Fruit fly (Drosophila melanogaster) whole organism: ENCODE data around the gene Setd3.

Source experiments
- CG8478 ChIP-seq: fragments of >200 bp; optimal IDR thresholded peaks from 2 replicates; lab custom pipeline; 2018; ENCODE audit warnings: inconsistent platforms
- Dll ChIP-seq: fragments of >200 bp; optimal IDR thresholded peaks from 2 replicates; lab custom pipeline; 2017
- EcR ChIP-seq, 2 experiments: fragments of >200 bp; optimal IDR thresholded peaks; 2 replicates each; lab custom pipeline; 2017; ENCODE audit warnings: missing biosample characterization in 2 of 2, missing genetic modification characterization in 2 of 2, missing genetic modification reagents in 2 of 2
- pan ChIP-seq: fragments of >200 bp; optimal IDR thresholded peaks from 2 replicates; lab custom pipeline; 2017
- psq ChIP-seq: fragments of >200 bp; optimal IDR thresholded peaks from 2 replicates; lab custom pipeline; 2017
- usp ChIP-seq: fragments of >200 bp; optimal IDR thresholded peaks from 2 replicates; lab custom pipeline; 2017; ENCODE audit warnings: missing biosample characterization, missing genetic modification characterization, mixed read lengths

Setd3 gene

DNA sequence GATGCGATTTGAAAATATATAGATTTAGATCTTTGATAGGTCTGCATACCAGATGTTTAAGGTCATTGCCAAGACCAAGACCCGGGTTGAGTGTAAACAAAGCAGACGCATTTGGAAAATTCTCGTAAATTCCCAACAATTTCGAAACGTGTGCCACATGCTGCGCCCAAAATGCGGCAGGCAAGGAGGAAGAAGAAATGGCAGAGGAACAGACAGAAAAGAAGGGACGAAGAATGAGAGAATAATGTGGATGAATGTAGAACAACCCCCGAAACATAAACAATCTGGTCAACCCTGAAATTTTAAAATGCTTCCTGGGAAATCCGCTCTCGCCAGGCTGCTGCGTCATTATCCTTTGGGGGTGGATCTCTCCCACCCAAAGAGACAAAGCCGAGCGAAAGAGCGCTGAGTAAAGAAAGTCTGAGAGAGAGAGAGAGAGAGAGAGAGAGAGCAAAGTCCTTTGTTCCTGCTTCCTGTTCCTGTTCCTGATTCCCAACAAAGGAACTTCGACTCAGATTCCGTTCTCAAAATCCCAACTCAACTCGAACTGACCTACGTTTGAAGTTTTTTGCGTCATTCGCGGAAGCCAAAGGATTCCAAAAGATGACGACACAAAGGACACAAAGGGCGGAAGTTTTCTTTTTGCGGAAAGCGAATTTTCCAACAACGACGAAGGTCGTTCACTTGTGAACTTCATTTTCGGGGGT is 20.2 kb upstream of the Setd3 start:
- no peak for TF ChIP-seq Dll

DNA sequence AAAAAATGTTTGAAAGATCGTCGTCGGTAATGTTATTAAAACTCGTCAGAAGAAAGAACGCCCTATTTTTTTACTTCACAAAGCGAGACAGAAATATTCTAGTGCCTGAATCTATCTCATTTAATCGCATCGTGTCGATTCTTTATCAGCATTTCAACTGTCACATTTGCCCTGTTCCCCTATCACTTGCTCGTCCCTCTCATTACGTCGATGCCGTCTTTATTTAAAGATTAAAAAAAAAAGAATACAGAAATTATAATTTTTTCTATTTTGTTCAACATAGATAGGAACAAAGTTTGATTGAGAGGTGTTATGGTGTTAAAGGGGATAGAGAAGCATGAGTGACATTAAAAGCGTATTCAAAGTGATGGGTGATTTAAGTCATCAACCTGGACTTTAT is 19.5 kb upstream of the Setd3 start:
- TF ChIP-seq EcR (GFP tag; optimal IDR thresholded peaks at IDR 0.05; lab: Kevin White, UChicago) (no peak), Dll (no peak), usp (GFP tag; lab: Kevin White, UChicago) (no peak), CG8478 (lab: Kevin White, UChicago) (no peak)

DNA sequence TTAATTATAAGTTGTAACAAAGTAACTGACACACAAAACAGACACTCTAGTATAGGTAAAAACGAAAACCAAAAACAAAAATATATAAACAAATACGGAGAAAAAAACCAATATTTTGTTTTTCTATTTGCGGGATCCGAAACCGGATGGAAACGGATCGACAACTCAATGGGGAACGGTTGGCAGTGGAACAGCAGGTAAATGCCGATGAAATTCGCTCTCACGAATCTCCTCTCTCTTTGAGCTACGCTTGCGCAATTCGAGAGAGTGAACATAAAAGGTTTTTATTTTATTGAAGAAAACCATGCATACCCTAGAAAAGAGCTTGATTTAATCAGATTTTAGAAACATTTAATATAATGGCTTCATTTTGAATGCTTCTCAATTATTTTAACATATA is 18.5 kb upstream of the Setd3 start:
- TF ChIP-seq usp (GFP tag; lab: Kevin White, UChicago), result no peak
- no peak for TF ChIP-seq pan
- TF ChIP-seq psq (lab: Kevin White, UChicago), result no peak
- no peak for TF ChIP-seq EcR (GFP tag; optimal IDR thresholded peaks at IDR 0.05; lab: Kevin White, UChicago)
- no peak for TF ChIP-seq CG8478 (lab: Kevin White, UChicago)
- TF ChIP-seq Dll, result no peak

DNA sequence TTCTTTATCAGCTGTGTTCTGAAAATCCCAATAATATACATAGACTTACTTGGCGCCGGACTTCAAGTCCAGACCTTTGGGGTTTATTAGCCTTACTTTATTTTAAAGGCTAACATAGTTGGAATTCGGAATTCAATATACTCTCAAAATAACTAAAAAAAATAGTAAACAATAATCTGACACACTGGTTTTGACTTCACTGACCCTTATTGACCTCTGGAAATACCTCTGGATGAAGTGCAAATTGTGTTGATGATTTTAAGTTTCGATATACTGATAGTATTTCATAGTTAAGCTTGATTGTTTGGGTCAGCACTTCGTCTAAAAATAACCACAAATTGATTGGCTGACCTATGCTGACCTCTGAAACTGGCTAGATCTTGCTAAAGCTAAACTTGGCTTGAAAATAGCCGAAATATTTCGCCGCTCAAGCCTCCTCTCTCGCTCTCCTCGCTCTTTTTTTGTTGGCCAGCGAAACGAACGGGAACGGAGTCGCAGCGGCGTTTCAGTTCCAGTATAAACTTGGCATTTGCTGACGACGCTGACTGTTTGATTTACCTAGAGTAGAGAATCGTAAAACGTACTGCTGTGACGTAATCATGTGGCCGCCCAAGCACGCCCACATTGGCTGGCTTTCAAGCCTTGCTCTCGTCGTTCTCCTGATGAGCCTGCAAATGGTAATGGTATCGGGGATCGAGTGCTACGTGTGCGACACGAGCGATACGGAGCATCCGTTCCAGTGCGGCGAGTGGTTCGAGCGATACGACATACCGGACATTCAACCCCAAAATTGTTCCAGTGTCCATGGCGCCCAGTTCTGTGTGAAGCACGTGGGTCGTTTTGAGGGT is 17.7 kb upstream of the Setd3 start, which contains the start of gene bou:
Gene bou, plus strand, starts transcription at position 507 of the 848 bp plus-strand sequence.
- no peak for TF ChIP-seq CG8478 (lab: Kevin White, UChicago)
- TF ChIP-seq Dll, result no peak
- no peak for TF ChIP-seq pan
- TF ChIP-seq EcR (GFP tag; optimal IDR thresholded peaks at IDR 0.05; lab: Kevin White, UChicago), result no peak
- no peak for TF ChIP-seq usp (GFP tag; lab: Kevin White, UChicago)
- TF ChIP-seq psq (lab: Kevin White, UChicago), result no peak

DNA sequence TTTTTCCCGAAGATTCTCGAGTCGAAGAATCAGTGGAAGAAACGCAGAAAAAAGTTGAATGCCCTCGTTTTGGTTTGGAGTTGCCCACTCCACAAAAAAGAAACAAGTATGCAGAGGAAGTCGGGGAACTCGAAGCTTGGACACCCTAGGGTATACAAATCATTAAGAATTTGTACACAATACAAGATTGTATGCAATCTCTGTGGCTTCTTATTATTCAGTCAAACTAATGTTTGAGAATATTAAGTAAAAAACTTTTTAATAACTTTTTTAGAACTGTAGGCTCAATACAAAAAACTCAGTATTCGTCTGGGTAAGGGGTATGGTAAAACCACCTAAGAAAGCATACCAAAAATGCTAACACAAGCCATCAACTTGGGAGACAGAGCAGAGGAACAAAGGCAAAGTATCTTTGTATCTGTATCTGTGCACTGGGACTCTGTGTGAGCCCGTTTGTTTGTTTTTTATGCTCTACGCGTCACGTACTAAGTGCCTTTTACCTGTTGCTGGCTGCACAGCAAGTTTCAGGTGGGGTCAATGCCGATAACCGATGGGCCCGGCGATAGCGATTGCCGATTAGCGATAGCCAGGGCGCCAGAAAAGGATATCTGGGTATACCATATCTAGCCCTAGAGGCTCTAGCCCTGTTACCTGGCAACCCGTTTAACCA is 16.8 kb upstream of the Setd3 start:
- TF ChIP-seq CG8478 (lab: Kevin White, UChicago) (no peak), EcR (GFP tag; optimal IDR thresholded peaks at IDR 0.05; lab: Kevin White, UChicago) (peak; percentile 34 to 81), Dll (no peak), usp (GFP tag; lab: Kevin White, UChicago) (no peak), psq (lab: Kevin White, UChicago) (no peak), pan (peak; percentile 92)

DNA sequence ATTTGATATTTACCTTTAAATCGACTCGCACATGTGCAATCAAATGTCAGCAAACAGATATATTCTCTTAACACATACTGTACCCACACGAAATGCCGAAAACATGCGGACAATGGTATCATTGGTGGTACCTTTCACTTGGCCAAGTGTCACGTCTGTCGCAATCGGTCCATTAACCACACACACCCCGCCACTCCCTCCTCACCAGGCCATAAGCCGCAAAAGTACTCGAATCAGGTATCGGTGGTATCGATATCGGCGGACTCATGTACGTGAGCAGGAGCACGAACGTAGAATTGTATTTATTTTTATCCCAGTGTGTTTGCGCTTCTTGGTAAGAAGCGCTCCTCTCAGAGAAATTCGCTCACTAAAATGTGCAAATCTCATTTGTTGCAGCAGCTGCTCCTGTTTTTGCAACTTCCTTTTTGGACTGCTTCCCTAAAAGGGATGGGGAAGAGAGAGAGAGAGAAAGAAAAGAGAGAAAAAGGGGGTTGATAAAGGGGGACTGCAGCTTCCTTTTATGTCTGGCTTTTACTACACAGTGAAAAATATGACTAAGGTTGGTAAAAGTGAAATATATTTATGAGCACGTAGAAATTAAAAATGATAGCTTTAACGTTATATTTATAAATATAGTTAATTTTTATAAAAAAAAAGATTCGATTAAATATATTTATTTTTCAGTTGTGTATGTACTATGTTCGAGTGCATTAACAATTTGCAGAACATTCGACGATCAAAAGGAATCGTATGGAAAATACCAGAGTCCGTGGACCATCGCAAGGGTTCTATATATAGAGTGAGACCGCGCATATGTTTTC is 15.2 kb upstream of the Setd3 start:
- TF ChIP-seq psq (lab: Kevin White, UChicago) (no peak), CG8478 (lab: Kevin White, UChicago) (no peak), pan (no peak), Dll (no peak), usp (GFP tag; lab: Kevin White, UChicago) (no peak), EcR (GFP tag; optimal IDR thresholded peaks at IDR 0.05; lab: Kevin White, UChicago) (no peak)

DNA sequence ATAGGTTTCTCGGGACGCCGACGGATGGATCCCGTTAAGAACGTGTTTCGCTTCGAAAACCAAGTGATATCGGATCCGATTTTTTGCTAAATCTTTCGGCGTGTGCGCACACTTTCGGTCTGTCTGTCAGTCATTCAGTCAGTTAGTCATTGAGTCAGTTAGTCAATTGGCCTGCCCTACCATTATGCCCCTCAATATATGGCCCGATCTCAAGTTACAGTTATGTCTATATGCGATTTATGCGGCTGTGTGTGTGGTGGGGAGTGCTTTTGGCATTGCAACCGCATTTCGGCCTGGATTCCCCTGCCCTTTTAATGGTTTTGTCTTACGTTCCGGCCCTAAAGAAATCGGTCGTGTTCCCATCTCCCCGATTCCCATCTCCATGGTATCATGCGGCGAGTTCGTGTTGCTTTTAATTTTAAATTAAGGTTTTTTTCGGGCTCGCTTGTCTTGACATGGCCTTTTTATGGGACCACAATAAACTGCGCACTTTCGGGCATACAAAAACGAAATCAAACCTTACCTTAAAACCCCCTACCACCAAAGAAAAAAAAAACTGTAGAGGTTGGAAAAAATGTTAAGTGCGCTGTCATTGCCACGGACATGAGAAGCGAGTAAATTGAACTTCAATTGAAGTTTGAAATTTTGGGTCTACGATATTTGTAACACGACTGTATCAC is 14.3 kb upstream of the Setd3 start:
- TF ChIP-seq EcR (GFP tag; optimal IDR thresholded peaks at IDR 0.05; lab: Kevin White, UChicago) (no peak), Dll (peak; percentile 10)

DNA sequence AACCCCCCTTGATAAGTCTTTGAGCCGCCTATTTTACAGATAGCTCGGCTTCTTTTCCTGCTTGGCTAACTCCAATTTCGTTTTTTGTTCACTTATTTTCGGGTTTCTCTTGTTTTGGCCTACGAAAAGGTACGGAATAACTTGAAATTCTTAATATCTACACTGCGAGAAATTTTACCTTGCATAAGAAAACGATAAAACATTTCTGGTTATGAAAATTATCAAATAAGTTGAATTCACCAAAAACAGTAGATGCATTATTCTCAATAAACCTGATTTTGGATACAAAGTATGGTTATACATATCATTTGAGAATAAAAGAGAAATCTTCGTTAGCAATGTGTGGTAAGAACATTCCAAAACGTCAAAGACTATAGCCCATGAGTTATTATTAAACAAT is 13.5 kb upstream of the Setd3 start:
- TF ChIP-seq psq (lab: Kevin White, UChicago), result no peak
- no peak for TF ChIP-seq pan
- TF ChIP-seq usp (GFP tag; lab: Kevin White, UChicago), result no peak

DNA sequence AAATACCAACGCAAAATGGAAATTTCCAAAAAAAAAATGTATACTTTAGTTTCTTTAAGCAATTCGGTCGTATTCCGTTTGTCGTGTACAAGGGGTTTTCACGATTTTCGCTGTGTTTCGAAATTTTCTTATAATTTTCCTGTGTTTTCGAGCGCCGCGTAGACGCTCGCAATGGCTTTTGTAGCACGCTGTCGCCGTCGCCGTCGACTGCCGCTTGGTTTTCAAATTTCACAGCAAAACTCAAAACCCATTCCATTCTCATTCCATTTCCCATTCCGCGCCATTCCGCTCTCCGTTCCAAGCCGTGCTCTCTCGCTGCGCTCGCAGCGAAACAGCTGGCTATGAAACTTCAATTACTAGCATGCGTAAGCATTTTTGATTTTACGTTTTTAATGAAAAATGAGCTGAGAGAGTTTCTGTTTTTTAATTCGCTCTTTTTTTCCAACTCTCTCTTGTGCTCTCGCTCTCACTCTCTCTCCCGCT is 13.0 kb upstream of the Setd3 start:
- TF ChIP-seq CG8478 (lab: Kevin White, UChicago) (no peak), EcR (GFP tag; optimal IDR thresholded peaks at IDR 0.05; lab: Kevin White, UChicago) (no peak), pan (no peak), usp (GFP tag; lab: Kevin White, UChicago) (no peak), Dll (no peak), psq (lab: Kevin White, UChicago) (no peak)

DNA sequence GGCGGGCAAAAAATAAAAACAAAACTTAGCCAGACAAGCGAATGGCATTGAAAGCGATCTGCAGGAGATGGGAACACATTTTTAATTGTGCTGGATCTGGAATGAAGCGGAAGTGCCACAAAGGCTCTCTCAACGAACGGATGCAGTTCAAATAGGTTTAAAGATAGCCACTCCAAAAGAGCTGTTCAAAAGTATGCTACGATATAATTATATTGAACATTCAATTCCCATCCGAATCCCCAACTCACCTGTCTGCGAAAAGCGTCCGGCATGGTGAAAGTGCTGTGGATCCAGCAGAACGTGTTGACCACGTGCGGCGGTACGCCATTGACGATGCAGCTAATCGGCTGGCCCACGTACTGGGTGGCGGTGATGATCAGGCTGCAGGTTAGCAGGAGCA is 8.4 kb upstream of the Setd3 start:
- TF ChIP-seq usp (GFP tag; lab: Kevin White, UChicago), result no peak
- TF ChIP-seq psq (lab: Kevin White, UChicago), result no peak
- TF ChIP-seq pan, result no peak
- no peak for TF ChIP-seq EcR (GFP tag; optimal IDR thresholded peaks at IDR 0.05; lab: Kevin White, UChicago)
- no peak for TF ChIP-seq Dll
- no peak for TF ChIP-seq CG8478 (lab: Kevin White, UChicago)

DNA sequence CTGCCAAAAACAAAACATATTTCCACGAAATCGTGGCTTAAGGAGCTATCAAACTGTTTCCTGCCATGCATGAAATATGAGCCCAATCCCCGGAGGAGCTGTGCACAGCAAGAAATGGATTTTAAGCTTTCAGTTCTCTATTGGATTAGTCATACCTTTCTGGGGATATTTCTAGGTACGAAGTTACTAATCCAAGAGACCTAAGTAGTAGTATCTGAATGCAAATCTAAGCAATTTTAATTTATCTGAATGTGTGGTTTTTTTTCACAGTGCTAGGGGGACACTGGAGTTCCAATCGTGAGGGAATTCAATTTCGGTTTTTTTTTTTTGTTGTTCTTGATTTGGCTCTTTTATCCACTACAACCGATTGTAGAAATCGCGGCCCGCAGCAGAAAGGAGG is 7.8 kb upstream of the Setd3 start:
- TF ChIP-seq usp (GFP tag; lab: Kevin White, UChicago) (no peak), EcR (GFP tag; optimal IDR thresholded peaks at IDR 0.05; lab: Kevin White, UChicago) (no peak), pan (no peak), psq (lab: Kevin White, UChicago) (no peak), CG8478 (lab: Kevin White, UChicago) (no peak)
